Worm (Caenorhabditis elegans) whole organism, L1 larva: ENCODE data around the gene bath-24.

ENCODE experiments used
- C04F5.9 ChIP-seq: sonication (generic microtip); optimal IDR thresholded peaks from 2 replicates; lab custom pipeline; 2016; ENCODE audit warnings: missing genetic modification characterization, missing compliant biosample characterization
- C16A3.4 ChIP-seq: fragments of 150-350 bp; optimal IDR thresholded peaks from 2 replicates; lab custom pipeline; 2014; ENCODE audit warnings: missing biosample characterization, missing genetic modification characterization
- C34B4.2 ChIP-seq: sonication (generic microtip); optimal IDR thresholded peaks from 2 replicates; lab custom pipeline; 2017; ENCODE audit warnings: mild to moderate bottlenecking, missing genetic modification characterization, missing compliant biosample characterization
- Y116A8C.19 ChIP-seq: sonication (generic microtip); optimal IDR thresholded peaks from 2 replicates; lab custom pipeline; 2016; ENCODE audit warnings: missing compliant biosample characterization, missing genetic modification characterization, borderline replicate concordance
- aly-2 ChIP-seq: fragments of 150-350 bp; optimal IDR thresholded peaks from 2 replicates; lab custom pipeline; 2014; ENCODE audit warnings: missing biosample characterization, missing genetic modification characterization
- ceh-82 ChIP-seq, 3 experiments: fragments of 150-350 bp in 1 of 3; sonication (generic microtip) in 2 of 3; optimal IDR thresholded peaks; 2 replicates each; lab custom pipeline; 2014 to 2017; ENCODE audit warnings: missing biosample characterization in 3 of 3, missing genetic modification characterization in 3 of 3
- ces-1 ChIP-seq: fragments of 150-350 bp; optimal IDR thresholded peaks from 2 replicates; lab custom pipeline; 2014; ENCODE audit warnings: missing biosample characterization, missing genetic modification reagents, missing genetic modification characterization
- dsc-1 ChIP-seq: sonication (generic microtip); optimal IDR thresholded peaks from 2 replicates; lab custom pipeline; 2016; ENCODE audit warnings: mild to moderate bottlenecking, missing genetic modification characterization, missing compliant biosample characterization
- efl-1 ChIP-seq, 4 experiments: fragments of 150-350 bp; optimal IDR thresholded peaks in 3 of 4; peaks in 1 of 4; 1 replicate in 1 of 4; 2 replicates in 3 of 4; lab custom pipeline; 2014; ENCODE audit warnings: missing biosample characterization in 2 of 4, missing genetic modification characterization in 2 of 4, missing genetic modification reagents in 2 of 4
- efl-3 ChIP-seq: fragments of 200-800 bp; sonication (Bioruptor generic); optimal IDR thresholded peaks from 2 replicates; lab custom pipeline; 2018; ENCODE audit warnings: mild to moderate bottlenecking, missing genetic modification characterization, missing compliant biosample characterization
- elt-2 ChIP-seq: sonication (generic microtip); optimal IDR thresholded peaks from 2 replicates; lab custom pipeline; 2016; ENCODE audit warnings: missing genetic modification characterization, mild to moderate bottlenecking, inconsistent platforms, missing compliant biosample characterization, missing genetic modification reagents
- elt-3 ChIP-seq, 6 experiments: fragments of 150-350 bp in 1 of 6; sonication (generic microtip); optimal IDR thresholded peaks; 2 replicates each; lab custom pipeline; 2017 to 2018; ENCODE audit warnings: missing biosample characterization in 6 of 6, missing genetic modification characterization in 6 of 6, inconsistent platforms in 1 of 6
- ets-5 ChIP-seq: fragments of 200-800 bp; sonication (Bioruptor generic); IDR thresholded peaks from 2 replicates; pipeline ENCODE4 v1.3.6; 2022; ENCODE audit warnings: missing genetic modification characterization, missing compliant biosample characterization
- fkh-10 ChIP-seq: sonication (generic microtip); optimal IDR thresholded peaks from 2 replicates; lab custom pipeline; 2017; ENCODE audit warnings: missing biosample characterization, missing genetic modification reagents, missing genetic modification characterization
- fkh-4 ChIP-seq: sonication (generic microtip); optimal IDR thresholded peaks from 2 replicates; lab custom pipeline; 2016; ENCODE audit warnings: missing compliant biosample characterization, missing genetic modification characterization, borderline replicate concordance
- fos-1 ChIP-seq: fragments of 150-350 bp; optimal IDR thresholded peaks from 2 replicates; lab custom pipeline; 2014; ENCODE audit warnings: missing biosample characterization, missing genetic modification characterization
- grh-1 ChIP-seq: fragments of 200-800 bp; sonication (Bioruptor generic); IDR thresholded peaks from 2 replicates; pipeline ENCODE4 v1.3.6; 2022; ENCODE audit warnings: missing genetic modification reagents, missing genetic modification characterization, missing compliant biosample characterization
- hlh-17 ChIP-seq: fragments of 200-800 bp; sonication (Bioruptor generic); optimal IDR thresholded peaks from 2 replicates; lab custom pipeline; 2018; ENCODE audit warnings: missing genetic modification characterization, mild to moderate bottlenecking, missing compliant biosample characterization, moderate library complexity, borderline replicate concordance
- hpl-2 ChIP-seq: fragments of 150-350 bp; optimal IDR thresholded peaks from 2 replicates; lab custom pipeline; 2014; ENCODE audit warnings: missing biosample characterization, missing genetic modification reagents, missing genetic modification characterization
- irx-1 ChIP-seq: sonication (generic microtip); optimal IDR thresholded peaks from 2 replicates; lab custom pipeline; 2016; ENCODE audit warnings: missing genetic modification characterization, missing compliant biosample characterization
- jun-1 ChIP-seq: fragments of 150-350 bp; optimal IDR thresholded peaks from 2 replicates; lab custom pipeline; 2014; ENCODE audit warnings: missing biosample characterization, missing genetic modification reagents, missing genetic modification characterization
- lin-13 ChIP-seq: fragments of 150-350 bp; optimal IDR thresholded peaks from 2 replicates; lab custom pipeline; 2014; ENCODE audit warnings: missing biosample characterization, missing genetic modification reagents, missing genetic modification characterization
- lin-14 ChIP-seq: fragments of 200-800 bp; sonication (Bioruptor generic); optimal IDR thresholded peaks from 2 replicates; lab custom pipeline; 2018; ENCODE audit warnings: mild to moderate bottlenecking, missing genetic modification characterization, moderate library complexity, missing compliant biosample characterization
- lin-35 ChIP-seq, 2 experiments: fragments of 150-350 bp; optimal IDR thresholded peaks; 2 replicates each; lab custom pipeline; 2014; ENCODE audit warnings: missing biosample characterization in 2 of 2, missing genetic modification characterization in 2 of 2, missing genetic modification reagents in 2 of 2
- lir-3 ChIP-seq: sonication (generic microtip); optimal IDR thresholded peaks from 2 replicates; lab custom pipeline; 2016; ENCODE audit warnings: mild to moderate bottlenecking, missing genetic modification characterization, moderate library complexity, missing compliant biosample characterization; ENCODE audit not compliant: poor library complexity
- lsy-2 ChIP-seq, 2 experiments: fragments of 150-350 bp; optimal IDR thresholded peaks; 2 replicates each; lab custom pipeline; 2014; ENCODE audit warnings: missing biosample characterization in 2 of 2, missing genetic modification characterization in 2 of 2
- mep-1 ChIP-seq: fragments of 150-350 bp; optimal IDR thresholded peaks from 2 replicates; lab custom pipeline; 2014; ENCODE audit warnings: missing biosample characterization, missing genetic modification characterization
- nhr-19 ChIP-seq: fragments of 200-800 bp; sonication (Bioruptor generic); conservative IDR thresholded peaks from 2 replicates; pipeline ENCODE4 v1.3.6; 2022; ENCODE audit warnings: missing genetic modification characterization, missing compliant biosample characterization
- nhr-20 ChIP-seq: sonication (generic microtip); optimal IDR thresholded peaks from 2 replicates; lab custom pipeline; 2016; ENCODE audit warnings: mild to moderate bottlenecking, missing genetic modification characterization, missing compliant biosample characterization
- nhr-237 ChIP-seq: fragments of 150-350 bp; optimal IDR thresholded peaks from 2 replicates; lab custom pipeline; 2014; ENCODE audit warnings: missing biosample characterization, missing genetic modification characterization
- nhr-28 ChIP-seq: fragments of 150-350 bp; optimal IDR thresholded peaks from 2 replicates; lab custom pipeline; 2014; ENCODE audit warnings: missing biosample characterization, missing genetic modification characterization
- nhr-47 ChIP-seq: sonication (generic microtip); optimal IDR thresholded peaks from 2 replicates; lab custom pipeline; 2016; ENCODE audit warnings: mild to moderate bottlenecking, missing genetic modification characterization, moderate library complexity, missing compliant biosample characterization
- nhr-77 ChIP-seq: fragments of 150-350 bp; optimal IDR thresholded peaks from 2 replicates; lab custom pipeline; 2014; ENCODE audit warnings: missing biosample characterization, missing genetic modification characterization
- nhr-84 ChIP-seq: sonication (generic microtip); optimal IDR thresholded peaks from 2 replicates; lab custom pipeline; 2017; ENCODE audit warnings: missing biosample characterization, missing genetic modification characterization
- pag-3 ChIP-seq: sonication (generic microtip); optimal IDR thresholded peaks from 2 replicates; lab custom pipeline; 2017; ENCODE audit warnings: missing genetic modification characterization, mild to moderate bottlenecking, missing compliant biosample characterization, antibody characterized with exemption, borderline replicate concordance; ENCODE audit not compliant: insufficient read depth
- pqm-1 ChIP-seq: sonication (generic microtip); optimal IDR thresholded peaks from 3 replicates; lab custom pipeline; 2017; ENCODE audit warnings: missing biosample characterization, missing genetic modification characterization
- skn-1 ChIP-seq: fragments of 150-350 bp; optimal IDR thresholded peaks from 2 replicates; lab custom pipeline; 2014; ENCODE audit warnings: missing biosample characterization, missing genetic modification characterization
- sox-4 ChIP-seq: sonication (generic microtip); optimal IDR thresholded peaks from 2 replicates; lab custom pipeline; 2016; ENCODE audit warnings: missing genetic modification characterization, missing compliant biosample characterization
- sptf-1 ChIP-seq: fragments of 150-350 bp; optimal IDR thresholded peaks from 2 replicates; lab custom pipeline; 2014; ENCODE audit warnings: missing biosample characterization, missing genetic modification characterization
- swsn-7 ChIP-seq: sonication (generic microtip); optimal IDR thresholded peaks from 2 replicates; lab custom pipeline; 2016; ENCODE audit warnings: missing genetic modification characterization, missing compliant biosample characterization
- unc-130 ChIP-seq: fragments of 150-350 bp; optimal IDR thresholded peaks from 2 replicates; lab custom pipeline; 2017; ENCODE audit warnings: missing biosample characterization, missing genetic modification characterization, inconsistent platforms
- unc-30 ChIP-seq: sonication (generic microtip); optimal IDR thresholded peaks from 2 replicates; lab custom pipeline; 2017; ENCODE audit warnings: missing biosample characterization, missing genetic modification characterization
- unc-62 ChIP-seq: fragments of 150-350 bp; optimal IDR thresholded peaks from 2 replicates; lab custom pipeline; 2014; ENCODE audit warnings: missing biosample characterization, missing genetic modification reagents, missing genetic modification characterization
- unc-86 ChIP-seq: sonication (generic microtip); optimal IDR thresholded peaks from 2 replicates; lab custom pipeline; 2016; ENCODE audit warnings: missing genetic modification characterization, missing compliant biosample characterization
- xbp-1 ChIP-seq: sonication (generic microtip); optimal IDR thresholded peaks from 2 replicates; lab custom pipeline; 2016; ENCODE audit warnings: missing genetic modification characterization, missing compliant biosample characterization
- zag-1 ChIP-seq: fragments of 150-350 bp; optimal IDR thresholded peaks from 2 replicates; lab custom pipeline; 2014; ENCODE audit warnings: missing biosample characterization, missing genetic modification characterization
- zip-4 ChIP-seq: fragments of 200-800 bp; sonication (Bioruptor generic); optimal IDR thresholded peaks from 2 replicates; lab custom pipeline; 2018; ENCODE audit warnings: mild to moderate bottlenecking, missing genetic modification characterization, moderate library complexity, missing compliant biosample characterization

The bath-24 gene

DNA sequence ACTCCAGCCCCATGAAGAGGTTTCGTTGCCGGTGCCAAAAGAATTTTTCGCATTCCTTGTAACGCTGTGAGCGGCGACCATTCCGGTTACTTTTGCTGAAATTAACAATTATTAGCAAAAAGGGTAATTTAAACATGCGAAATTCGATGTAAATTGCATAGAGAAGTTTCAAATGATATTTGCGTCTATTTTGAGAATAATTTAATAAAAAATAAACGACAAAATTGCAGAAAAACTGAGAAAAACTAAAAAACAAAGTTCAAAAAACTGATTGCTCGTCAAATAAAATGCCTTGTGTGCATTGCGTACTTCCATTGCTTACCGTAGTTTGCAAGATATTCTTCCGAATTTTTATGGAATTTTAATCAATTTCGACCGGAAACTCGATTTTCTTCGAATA, at the start of gene bath-24:
Gene bath-24, minus strand, starts transcription at position 101 of the 400 bp plus-strand sequence.
- no peak for TF ChIP-seq swsn-7 (tag; lab: Kevin White, UChicago)

ce11 chrII:2093456-2093926, 48.1 kb upstream of the bath-24 start, which contains the start of gene fbxb-37:
fbxb-37 (minus strand) TSS chrII:2093876.
- TF ChIP-seq unc-130 (no peak), zag-1 (no peak), fkh-4 (tag; lab: Kevin White, UChicago) (no peak), sox-4 (tag; lab: Kevin White, UChicago) (no peak), dsc-1 (no peak), lir-3 (tag; lab: Kevin White, UChicago) (no peak), pag-3 (no peak), efl-3 (GFP tag; lab: Kevin White, UChicago) (no peak), nhr-77 (no peak), ceh-82 (tag; optimal IDR thresholded peaks at IDR 0.05; lab: Kevin White, UChicago) (no peak), nhr-47 (tag; lab: Kevin White, UChicago) (no peak), hpl-2 (GFP tag; lab: Kevin White, UChicago) (no peak), nhr-237 (no peak), C16A3.4 (tag; lab: Kevin White, UChicago) (no peak), sptf-1 (no peak), irx-1 (tag; lab: Kevin White, UChicago) (no peak), lin-14 (GFP tag; lab: Kevin White, UChicago) (no peak), nhr-19 (GFP tag; lab: Robert Waterston, UW) (no peak), C04F5.9 (tag; lab: Kevin White, UChicago) (no peak), grh-1 (no peak)
- TF ChIP-seq, all 84 proteins: peak for 0

- TF ChIP-seq efl-1 (optimal IDR thresholded peaks at IDR 0.05; lab: Kevin White, UChicago) (no peak), efl-1 (GFP tag; optimal IDR thresholded peaks at IDR 0.05 in 1 of 2; lab: Kevin White, UChicago) (peak in 1 of 2 experiments; percentile 17), zip-4 (GFP tag; lab: Kevin White, UChicago) (no peak)
Observed at ce11 chrII:2091972-2092371, 46.6 kb upstream of the bath-24 start, which contains the start of gene T16A1.10. T16A1.10 (minus strand) TSS chrII:2092094.

- TF ChIP-seq ets-5 (no peak), fkh-4 (tag; lab: Kevin White, UChicago) (no peak), nhr-20 (tag; lab: Kevin White, UChicago) (no peak), jun-1 (tag; lab: Kevin White, UChicago) (peak; percentile 59), unc-30 (tag; lab: Kevin White, UChicago) (no peak), C34B4.2 (no peak), sptf-1 (no peak), irx-1 (tag; lab: Kevin White, UChicago) (no peak), elt-3 (tag; optimal IDR thresholded peaks at IDR 0.05; lab: Kevin White, UChicago) (no peak), lin-13 (GFP tag; lab: Kevin White, UChicago) (no peak), unc-62 (GFP tag; lab: Kevin White, UChicago) (no peak), hlh-17 (GFP tag; lab: Kevin White, UChicago) (no peak), Y116A8C.19 (tag; lab: Kevin White, UChicago) (no peak), xbp-1 (tag; lab: Kevin White, UChicago) (no peak), aly-2 (tag; lab: Kevin White, UChicago) (no peak), dsc-1 (no peak), fos-1 (tag; lab: Kevin White, UChicago) (no peak), nhr-84 (tag; lab: Kevin White, UChicago) (no peak), elt-2 (peak; percentile 94), pqm-1 (peak; percentile 81), lin-35 (GFP tag; optimal IDR thresholded peaks at IDR 0.05; lab: Kevin White, UChicago) (peak in 1 of 2 experiments; percentile 17), mep-1 (no peak), skn-1 (tag; lab: Kevin White, UChicago) (no peak), ces-1 (GFP tag; lab: Kevin White, UChicago) (no peak), unc-86 (tag; lab: Kevin White, UChicago) (no peak), nhr-28 (tag; lab: Kevin White, UChicago) (no peak), lsy-2 (tag; optimal IDR thresholded peaks at IDR 0.05; lab: Kevin White, UChicago) (no peak), fkh-10 (GFP tag; lab: Kevin White, UChicago) (no peak)
Observed at ce11 chrII:2090605-2091004, 45.2 kb upstream of the bath-24 start, which contains the start of gene trpl-5. trpl-5 (minus strand) TSS chrII:2090636.
